Worm (Caenorhabditis elegans) whole organism, late embryonic: ENCODE measurements around the gene vha-14.

Experiments used
- hlh-15 ChIP-seq: sonication (generic microtip); optimal IDR thresholded peaks from 2 replicates; lab custom pipeline; 2016; ENCODE audit warnings: missing genetic modification characterization, missing compliant biosample characterization
- pha-4 ChIP-seq: fragments of 150-350 bp; optimal IDR thresholded peaks from 2 replicates; lab custom pipeline; 2018; ENCODE audit warnings: missing biosample characterization, missing genetic modification reagents, missing genetic modification characterization
- rnt-1 ChIP-seq: sonication (generic microtip); optimal IDR thresholded peaks from 2 replicates; lab custom pipeline; 2016; ENCODE audit warnings: missing genetic modification characterization, missing compliant biosample characterization

- no peak for TF ChIP-seq rnt-1 (tag; lab: Kevin White, UChicago)
- TF ChIP-seq pha-4: no peak
- no peak for TF ChIP-seq hlh-15
Observed at ce11 chrIII:9513569-9513968, 5.7 kb downstream of the vha-14 start, which contains the start of gene F55H2.8.
